Worm (Caenorhabditis elegans) whole organism, L4/young adult: ENCODE results near the gene F39F10.5.

Experiments
- W03F9.2 ChIP-seq: fragments of 150-350 bp; optimal IDR thresholded peaks from 2 replicates; lab custom pipeline; 2014; ENCODE audit warnings: missing biosample characterization, missing genetic modification characterization
- dao-5 ChIP-seq: sonication (generic microtip); optimal IDR thresholded peaks from 2 replicates; lab custom pipeline; 2016; ENCODE audit warnings: missing genotype, missing genetic modification characterization, moderate library complexity, missing compliant biosample characterization
- him-1 ChIP-seq: sonication (generic microtip); optimal IDR thresholded peaks from 2 replicates; lab custom pipeline; 2016; ENCODE audit warnings: missing genotype, missing genetic modification reagents, missing genetic modification characterization, missing compliant biosample characterization

DNA sequence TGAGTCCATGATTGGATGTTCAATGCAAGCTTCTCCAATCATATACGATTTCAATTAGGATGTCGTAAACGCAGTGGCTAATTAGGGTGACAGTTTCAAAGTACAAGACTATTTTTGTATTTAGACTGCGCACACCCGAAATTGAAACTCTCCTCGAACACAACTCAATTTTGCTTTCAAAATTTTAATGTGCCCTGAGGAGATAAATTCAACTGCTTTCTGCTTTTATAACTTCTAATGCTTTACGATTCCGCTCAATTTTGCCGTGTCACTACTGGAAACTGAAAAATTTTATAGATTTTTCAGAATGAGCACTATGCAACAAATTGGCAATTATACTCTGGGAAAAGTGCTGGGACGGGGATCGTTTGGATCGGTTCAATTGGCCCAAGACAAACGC is 19.0 kb downstream of the F39F10.5 start, which contains the start of gene F39F10.2:
- TF ChIP-seq him-1 (tag; lab: Kevin White, UChicago) (no peak), W03F9.2 (tag; lab: Kevin White, UChicago) (no peak), dao-5 (tag; lab: Kevin White, UChicago) (no peak)
